Worm (Caenorhabditis elegans) whole organism, L1 larva: Measurements from ENCODE around the gene Y43D4A.2.
A peak's percentile ranks its signal among the peaks of the same experiment; 100 is the strongest.

Source experiments
- C04F5.9 ChIP-seq: sonication (generic microtip); optimal IDR thresholded peaks from 2 replicates; lab custom pipeline; 2016; ENCODE audit warnings: missing genetic modification characterization, missing compliant biosample characterization
- C16A3.4 ChIP-seq: fragments of 150-350 bp; optimal IDR thresholded peaks from 2 replicates; lab custom pipeline; 2014; ENCODE audit warnings: missing biosample characterization, missing genetic modification characterization
- blmp-1 ChIP-seq: fragments of 150-350 bp; optimal IDR thresholded peaks from 2 replicates; lab custom pipeline; 2014; ENCODE audit warnings: missing biosample characterization, missing genetic modification characterization
- ceh-88 ChIP-seq: fragments of 200-800 bp; sonication (Bioruptor generic); IDR thresholded peaks from 2 replicates; pipeline ENCODE4 v1.3.6; 2022; ENCODE audit warnings: missing genetic modification characterization, missing compliant biosample characterization
- ceh-90 ChIP-seq: sonication (generic microtip); optimal IDR thresholded peaks from 2 replicates; lab custom pipeline; 2016; ENCODE audit warnings: missing genetic modification characterization, missing compliant biosample characterization
- dpl-1 ChIP-seq, 3 experiments: fragments of 150-350 bp in 2 of 3; sonication (generic microtip) in 1 of 3; optimal IDR thresholded peaks; 2 replicates each; lab custom pipeline; 2014 to 2017; ENCODE audit warnings: missing biosample characterization in 3 of 3, missing genetic modification characterization in 3 of 3, missing genetic modification reagents in 3 of 3
- efl-1 ChIP-seq, 4 experiments: fragments of 150-350 bp; optimal IDR thresholded peaks in 3 of 4; peaks in 1 of 4; 1 replicate in 1 of 4; 2 replicates in 3 of 4; lab custom pipeline; 2014; ENCODE audit warnings: missing biosample characterization in 2 of 4, missing genetic modification characterization in 2 of 4, missing genetic modification reagents in 2 of 4
- egl-27 ChIP-seq, 2 experiments: fragments of 150-350 bp in 1 of 2; sonication (generic microtip); optimal IDR thresholded peaks; 3 replicates each; lab custom pipeline; 2017 to 2018; ENCODE audit warnings: missing biosample characterization in 2 of 2, missing genetic modification characterization in 2 of 2, missing genetic modification reagents in 2 of 2
- elt-2 ChIP-seq: sonication (generic microtip); optimal IDR thresholded peaks from 2 replicates; lab custom pipeline; 2016; ENCODE audit warnings: missing genetic modification characterization, mild to moderate bottlenecking, inconsistent platforms, missing compliant biosample characterization, missing genetic modification reagents
- fkh-10 ChIP-seq: sonication (generic microtip); optimal IDR thresholded peaks from 2 replicates; lab custom pipeline; 2017; ENCODE audit warnings: missing biosample characterization, missing genetic modification reagents, missing genetic modification characterization
- fkh-4 ChIP-seq: sonication (generic microtip); optimal IDR thresholded peaks from 2 replicates; lab custom pipeline; 2016; ENCODE audit warnings: missing compliant biosample characterization, missing genetic modification characterization, borderline replicate concordance
- fos-1 ChIP-seq: fragments of 150-350 bp; optimal IDR thresholded peaks from 2 replicates; lab custom pipeline; 2014; ENCODE audit warnings: missing biosample characterization, missing genetic modification characterization
- grh-1 ChIP-seq: fragments of 200-800 bp; sonication (Bioruptor generic); IDR thresholded peaks from 2 replicates; pipeline ENCODE4 v1.3.6; 2022; ENCODE audit warnings: missing genetic modification reagents, missing genetic modification characterization, missing compliant biosample characterization
- hlh-17 ChIP-seq: fragments of 200-800 bp; sonication (Bioruptor generic); optimal IDR thresholded peaks from 2 replicates; lab custom pipeline; 2018; ENCODE audit warnings: missing genetic modification characterization, mild to moderate bottlenecking, missing compliant biosample characterization, moderate library complexity, borderline replicate concordance
- hlh-4 ChIP-seq: sonication (generic microtip); optimal IDR thresholded peaks from 2 replicates; lab custom pipeline; 2016; ENCODE audit warnings: mild to moderate bottlenecking, missing genetic modification characterization, missing compliant biosample characterization
- lin-14 ChIP-seq: fragments of 200-800 bp; sonication (Bioruptor generic); optimal IDR thresholded peaks from 2 replicates; lab custom pipeline; 2018; ENCODE audit warnings: mild to moderate bottlenecking, missing genetic modification characterization, moderate library complexity, missing compliant biosample characterization
- lin-35 ChIP-seq, 2 experiments: fragments of 150-350 bp; optimal IDR thresholded peaks; 2 replicates each; lab custom pipeline; 2014; ENCODE audit warnings: missing biosample characterization in 2 of 2, missing genetic modification characterization in 2 of 2, missing genetic modification reagents in 2 of 2
- lin-39 ChIP-seq: fragments of 150-350 bp; optimal IDR thresholded peaks from 2 replicates; lab custom pipeline; 2014; ENCODE audit warnings: missing biosample characterization, missing genetic modification reagents, missing genetic modification characterization
- mab-9 ChIP-seq: fragments of 200-800 bp; sonication (Bioruptor generic); IDR thresholded peaks from 2 replicates; pipeline ENCODE4 v1.3.6; 2022; ENCODE audit warnings: missing genetic modification reagents, missing genetic modification characterization, missing compliant biosample characterization
- mdl-1 ChIP-seq, 2 experiments: fragments of 150-350 bp; optimal IDR thresholded peaks; 2 replicates each; lab custom pipeline; 2014 to 2017; ENCODE audit warnings: missing biosample characterization in 2 of 2, missing genetic modification characterization in 2 of 2, inconsistent platforms in 1 of 2
- mef-2 ChIP-seq: fragments of 150-350 bp; optimal IDR thresholded peaks from 2 replicates; lab custom pipeline; 2014; ENCODE audit warnings: missing biosample characterization, missing genetic modification characterization
- mep-1 ChIP-seq: fragments of 150-350 bp; optimal IDR thresholded peaks from 2 replicates; lab custom pipeline; 2014; ENCODE audit warnings: missing biosample characterization, missing genetic modification characterization
- nhr-11 ChIP-seq: fragments of 150-350 bp; optimal IDR thresholded peaks from 2 replicates; lab custom pipeline; 2014; ENCODE audit warnings: missing biosample characterization, missing genetic modification characterization
- nhr-19 ChIP-seq: fragments of 200-800 bp; sonication (Bioruptor generic); conservative IDR thresholded peaks from 2 replicates; pipeline ENCODE4 v1.3.6; 2022; ENCODE audit warnings: missing genetic modification characterization, missing compliant biosample characterization
- nhr-20 ChIP-seq: sonication (generic microtip); optimal IDR thresholded peaks from 2 replicates; lab custom pipeline; 2016; ENCODE audit warnings: mild to moderate bottlenecking, missing genetic modification characterization, missing compliant biosample characterization
- nhr-237 ChIP-seq: fragments of 150-350 bp; optimal IDR thresholded peaks from 2 replicates; lab custom pipeline; 2014; ENCODE audit warnings: missing biosample characterization, missing genetic modification characterization
- nhr-47 ChIP-seq: sonication (generic microtip); optimal IDR thresholded peaks from 2 replicates; lab custom pipeline; 2016; ENCODE audit warnings: mild to moderate bottlenecking, missing genetic modification characterization, moderate library complexity, missing compliant biosample characterization
- nhr-84 ChIP-seq: sonication (generic microtip); optimal IDR thresholded peaks from 2 replicates; lab custom pipeline; 2017; ENCODE audit warnings: missing biosample characterization, missing genetic modification characterization
- nhr-85 ChIP-seq: sonication (generic microtip); peaks from one replicate; lab custom pipeline; 2016; ENCODE audit warnings: missing genetic modification characterization, inconsistent platforms, missing compliant biosample characterization
- nhr-90 ChIP-seq: sonication (generic microtip); optimal IDR thresholded peaks from 2 replicates; lab custom pipeline; 2016; ENCODE audit warnings: mild to moderate bottlenecking, missing genetic modification characterization, missing compliant biosample characterization; ENCODE audit not compliant: poor library complexity
- pag-3 ChIP-seq: sonication (generic microtip); optimal IDR thresholded peaks from 2 replicates; lab custom pipeline; 2017; ENCODE audit warnings: missing genetic modification characterization, mild to moderate bottlenecking, missing compliant biosample characterization, antibody characterized with exemption, borderline replicate concordance; ENCODE audit not compliant: insufficient read depth
- skn-1 ChIP-seq: fragments of 150-350 bp; optimal IDR thresholded peaks from 2 replicates; lab custom pipeline; 2014; ENCODE audit warnings: missing biosample characterization, missing genetic modification characterization
- swsn-7 ChIP-seq: sonication (generic microtip); optimal IDR thresholded peaks from 2 replicates; lab custom pipeline; 2016; ENCODE audit warnings: missing genetic modification characterization, missing compliant biosample characterization
- tlp-1 ChIP-seq: fragments of 150-350 bp; optimal IDR thresholded peaks from 2 replicates; lab custom pipeline; 2014; ENCODE audit warnings: missing biosample characterization, missing genetic modification characterization
- unc-130 ChIP-seq: fragments of 150-350 bp; optimal IDR thresholded peaks from 2 replicates; lab custom pipeline; 2017; ENCODE audit warnings: missing biosample characterization, missing genetic modification characterization, inconsistent platforms
- unc-30 ChIP-seq: sonication (generic microtip); optimal IDR thresholded peaks from 2 replicates; lab custom pipeline; 2017; ENCODE audit warnings: missing biosample characterization, missing genetic modification characterization
- unc-86 ChIP-seq: sonication (generic microtip); optimal IDR thresholded peaks from 2 replicates; lab custom pipeline; 2016; ENCODE audit warnings: missing genetic modification characterization, missing compliant biosample characterization
- unc-98 ChIP-seq: fragments of 200-800 bp; sonication (Bioruptor generic); IDR thresholded peaks from 2 replicates; pipeline ENCODE4 v1.3.6; 2022; ENCODE audit warnings: missing genetic modification characterization, missing compliant biosample characterization
- zag-1 ChIP-seq: fragments of 150-350 bp; optimal IDR thresholded peaks from 2 replicates; lab custom pipeline; 2014; ENCODE audit warnings: missing biosample characterization, missing genetic modification characterization
- zip-4 ChIP-seq: fragments of 200-800 bp; sonication (Bioruptor generic); optimal IDR thresholded peaks from 2 replicates; lab custom pipeline; 2018; ENCODE audit warnings: mild to moderate bottlenecking, missing genetic modification characterization, moderate library complexity, missing compliant biosample characterization
- ztf-11 ChIP-seq, 2 experiments: sonication (generic microtip); optimal IDR thresholded peaks; 2 replicates each; lab custom pipeline; 2016 to 2017; ENCODE audit warnings: missing genetic modification characterization in 2 of 2, missing biosample characterization in 1 of 2, missing compliant biosample characterization in 1 of 2

The Y43D4A.2 gene

DNA sequence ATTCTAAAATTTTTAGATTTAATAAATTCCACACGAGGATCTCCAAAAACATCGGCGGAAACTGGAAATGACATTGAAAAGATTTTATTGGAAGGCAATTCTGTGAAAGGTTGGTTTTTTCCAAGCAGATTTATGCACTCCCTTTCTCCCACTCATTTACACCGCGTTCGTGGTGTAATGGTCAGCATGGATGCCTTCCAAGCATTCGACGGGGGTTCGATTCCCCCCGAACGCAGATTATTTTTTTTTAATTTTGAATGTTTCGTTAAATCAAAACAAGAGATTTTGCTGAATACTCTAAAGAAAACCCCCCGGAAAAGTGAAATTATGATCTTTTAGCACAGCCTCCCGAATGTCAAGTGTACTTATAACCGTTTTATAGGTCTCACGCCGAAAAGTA is 20.3 kb upstream of the Y43D4A.2 start:
- no peak for TF ChIP-seq mep-1 (tag; lab: Kevin White, UChicago)
- peak; percentile 27; the same call in 1 of the 2 replicates for TF ChIP-seq nhr-19 (GFP tag; lab: Robert Waterston, UW)
- TF ChIP-seq lin-39 (tag; lab: Kevin White, UChicago): no peak
- no peak for TF ChIP-seq zag-1
- no peak for TF ChIP-seq ceh-88
- peak in 1 of 3 experiments; percentile 8 for TF ChIP-seq dpl-1 (GFP tag; optimal IDR thresholded peaks at IDR 0.05; lab: Kevin White, UChicago)
- no peak for TF ChIP-seq zip-4 (GFP tag; lab: Kevin White, UChicago)
- TF ChIP-seq nhr-84 (tag; lab: Kevin White, UChicago): no peak
- no peak for TF ChIP-seq nhr-11
- no peak for TF ChIP-seq nhr-20
- no peak for TF ChIP-seq nhr-237
- TF ChIP-seq egl-27 (tag; optimal IDR thresholded peaks at IDR 0.05; lab: Kevin White, UChicago): no peak
- no peak for TF ChIP-seq blmp-1 (tag; lab: Kevin White, UChicago)
- TF ChIP-seq fkh-10 (GFP tag; lab: Kevin White, UChicago): no peak
- TF ChIP-seq hlh-17 (GFP tag; lab: Kevin White, UChicago): no peak
- TF ChIP-seq swsn-7 (tag; lab: Kevin White, UChicago): peak; percentile 15
- no peak for TF ChIP-seq hlh-4 (tag; lab: Kevin White, UChicago)
- TF ChIP-seq lin-35 (GFP tag; optimal IDR thresholded peaks at IDR 0.05; lab: Kevin White, UChicago): peak in 1 of 2 experiments; percentile 42
- peak in 1 of 2 experiments; percentile 19 for TF ChIP-seq efl-1 (optimal IDR thresholded peaks at IDR 0.05; lab: Kevin White, UChicago)
- no peak for TF ChIP-seq efl-1 (GFP tag; optimal IDR thresholded peaks at IDR 0.05 in 1 of 2; lab: Kevin White, UChicago)
- TF ChIP-seq mdl-1 (tag; optimal IDR thresholded peaks at IDR 0.05; lab: Kevin White, UChicago): no peak
- TF ChIP-seq unc-130 (tag; lab: Kevin White, UChicago): no peak
- TF ChIP-seq mef-2 (tag; lab: Kevin White, UChicago): no peak
- TF ChIP-seq mab-9 (GFP tag; lab: Robert Waterston, UW): no peak
- no peak for TF ChIP-seq unc-98 (GFP tag; lab: Robert Waterston, UW)
- peak; percentile 26 for TF ChIP-seq C16A3.4 (tag; lab: Kevin White, UChicago)
- TF ChIP-seq nhr-85 (tag; lab: Kevin White, UChicago): peak; percentile 51
- TF ChIP-seq pag-3 (tag; lab: Kevin White, UChicago): no peak
- no peak for TF ChIP-seq unc-86 (tag; lab: Kevin White, UChicago)
- no peak for TF ChIP-seq nhr-47
- no peak for TF ChIP-seq tlp-1 (tag; lab: Kevin White, UChicago)
- no peak for TF ChIP-seq fos-1 (tag; lab: Kevin White, UChicago)
- TF ChIP-seq ceh-90 (tag; lab: Kevin White, UChicago): no peak
- no peak for TF ChIP-seq lin-14 (GFP tag; lab: Kevin White, UChicago)
- peak; percentile 43 for TF ChIP-seq nhr-90 (tag; lab: Kevin White, UChicago)

DNA sequence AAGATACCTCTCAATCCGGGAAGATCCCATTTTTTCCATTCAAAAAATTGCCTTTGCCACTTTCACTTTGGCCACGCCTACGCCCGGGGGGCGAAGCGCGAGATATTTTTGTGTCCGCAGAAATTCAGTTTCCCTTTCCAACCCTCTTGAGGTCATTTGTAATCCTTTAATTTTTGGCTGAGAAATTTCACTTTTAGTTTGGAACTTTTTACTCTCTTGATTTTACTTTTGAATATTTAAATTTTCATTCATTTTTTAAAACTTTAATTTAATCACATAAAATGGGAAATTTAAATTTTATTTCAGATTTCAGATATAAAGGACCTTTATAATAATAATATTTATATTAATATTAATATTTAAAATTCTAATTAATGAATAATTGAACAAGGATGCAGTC is 19.8 kb upstream of the Y43D4A.2 start, which contains the start of gene Y43D4A.5:
Y43D4A.5 (plus strand) TSS at position 301 of the 400 bp plus-strand sequence.
- TF ChIP-seq fkh-4 (tag; lab: Kevin White, UChicago) (no peak), blmp-1 (tag; lab: Kevin White, UChicago) (peak; percentile 62)

DNA sequence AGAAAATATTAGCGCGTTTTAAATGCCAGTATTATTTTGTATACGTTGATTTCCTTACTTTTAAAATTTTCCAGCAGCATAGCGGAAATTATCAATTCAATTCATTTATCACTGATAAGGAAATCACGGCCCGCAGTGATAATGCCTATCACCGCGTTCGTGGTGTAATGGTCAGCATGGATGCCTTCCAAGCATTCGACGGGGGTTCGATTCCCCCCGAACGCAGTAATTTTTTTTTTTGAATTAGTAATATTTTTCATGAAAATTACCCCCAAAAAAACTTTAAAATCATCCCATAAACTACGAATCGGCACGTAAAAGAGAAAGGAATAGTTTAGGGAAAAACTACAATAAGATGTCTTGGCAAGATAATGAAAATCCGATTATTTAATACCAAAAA is 19.4 kb upstream of the Y43D4A.2 start:
- TF ChIP-seq elt-2 (tag; lab: Kevin White, UChicago): peak; percentile 54
- TF ChIP-seq nhr-237: no peak
- no peak for TF ChIP-seq mab-9 (GFP tag; lab: Robert Waterston, UW)
- no peak for TF ChIP-seq ztf-11 (tag; optimal IDR thresholded peaks at IDR 0.05; lab: Kevin White, UChicago)
- TF ChIP-seq C04F5.9 (tag; lab: Kevin White, UChicago): no peak
- no peak for TF ChIP-seq pag-3 (tag; lab: Kevin White, UChicago)
- TF ChIP-seq unc-30 (tag; lab: Kevin White, UChicago): no peak
- no peak for TF ChIP-seq skn-1 (tag; lab: Kevin White, UChicago)
- no peak for TF ChIP-seq grh-1 (GFP tag; lab: Robert Waterston, UW)
- TF ChIP-seq lin-35 (GFP tag; optimal IDR thresholded peaks at IDR 0.05; lab: Kevin White, UChicago): peak in 1 of 2 experiments; percentile 31
- peak; percentile 14 for TF ChIP-seq nhr-90 (tag; lab: Kevin White, UChicago)
